Fruit fly (Drosophila melanogaster) whole organism, pupa: ENCODE measurements around the gene kirre.

Experiments
- CG32121 ChIP-seq: fragments of 200-800 bp; sonication (Bioruptor generic); IDR thresholded peaks from 2 replicates; pipeline ENCODE4 v1.3.6; 2022; ENCODE audit warnings: missing biosample characterization, missing genetic modification characterization
- CG4496 ChIP-seq: fragments of 200-800 bp; sonication (Bioruptor generic); IDR thresholded peaks from 3 replicates; pipeline ENCODE4 v1.3.6; 2022; ENCODE audit warnings: missing biosample characterization, missing genetic modification characterization
- CG8159 ChIP-seq: fragments of 200-800 bp; sonication (Bioruptor generic); optimal IDR thresholded peaks from 3 replicates; lab custom pipeline; 2018; ENCODE audit warnings: missing biosample characterization, mild to moderate bottlenecking, missing genetic modification characterization, moderate library complexity
- CG8301 ChIP-seq: fragments of 200-800 bp; sonication (Bioruptor generic); optimal IDR thresholded peaks from 2 replicates; lab custom pipeline; 2018; ENCODE audit warnings: missing biosample characterization, mild to moderate bottlenecking, missing genetic modification characterization
- rn ChIP-seq: fragments of 200-800 bp; sonication (Bioruptor generic); IDR thresholded peaks from 2 replicates; pipeline ENCODE4 v1.3.6; 2022; ENCODE audit warnings: missing biosample characterization, missing genetic modification characterization

DNA sequence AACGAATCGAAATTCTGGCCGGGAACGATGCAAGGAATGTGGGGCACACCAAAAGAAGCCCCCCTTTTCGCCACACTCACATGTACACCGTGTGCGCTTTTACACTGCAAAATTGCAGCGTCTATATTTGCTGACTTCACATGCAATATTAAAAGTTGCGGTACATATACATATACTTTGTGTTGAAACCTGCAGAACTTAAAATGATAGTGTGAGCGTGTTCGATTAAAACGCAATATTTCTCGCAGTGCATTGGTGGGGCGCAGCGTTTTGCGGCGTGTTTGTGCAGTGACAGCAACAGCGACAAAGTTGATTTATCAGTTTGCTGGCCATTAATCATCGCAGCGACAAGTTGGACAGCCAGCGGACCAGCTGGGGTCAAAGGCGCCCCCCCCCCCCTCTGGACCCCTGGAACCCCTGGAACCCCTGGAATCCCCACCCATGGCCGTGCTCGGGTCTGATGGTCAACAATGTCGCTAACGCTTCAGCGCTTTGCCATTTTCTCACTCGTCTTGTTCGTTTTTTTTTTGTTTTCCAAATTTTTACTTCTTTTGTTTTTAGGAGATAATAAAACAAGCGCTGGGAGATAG lies 167.0 kb downstream of the kirre start:
- TF ChIP-seq CG32121 (GFP tag; lab: Robert Waterston, UW), result no peak
- TF ChIP-seq CG4496 (GFP tag; lab: Robert Waterston, UW), result peak; percentile 41; the same call in 1 of the 3 replicates
- TF ChIP-seq rn (GFP tag; lab: Robert Waterston, UW), result no peak
- TF ChIP-seq CG8159 (tag; lab: Kevin White, UChicago), result peak; percentile 20
- no peak for TF ChIP-seq CG8301
